Worm (Caenorhabditis elegans) whole organism, L4 larva: ENCODE results near the gene dpf-1.

Experiments used
- D1046.2 ChIP-seq: fragments of 200-800 bp; sonication (Bioruptor generic); IDR thresholded peaks from 2 replicates; pipeline ENCODE4 v1.3.6; 2022; ENCODE audit warnings: missing genetic modification characterization, missing compliant biosample characterization
- ZK337.2 ChIP-seq: fragments of 200-800 bp; sonication (Bioruptor generic); IDR thresholded peaks from 2 replicates; pipeline ENCODE4 v1.3.6; 2022; ENCODE audit warnings: missing genetic modification reagents, missing genetic modification characterization, missing compliant biosample characterization
- ceh-32 ChIP-seq: sonication (generic microtip); optimal IDR thresholded peaks from 2 replicates; lab custom pipeline; 2016; ENCODE audit warnings: mild to moderate bottlenecking, missing genetic modification characterization, missing compliant biosample characterization; ENCODE audit not compliant: poor library complexity
- daf-16 ChIP-seq, 3 experiments: sonication (generic microtip); optimal IDR thresholded peaks; 2 replicates each; lab custom pipeline; 2016 to 2017; ENCODE audit warnings: missing genetic modification characterization in 3 of 3, missing genetic modification reagents in 3 of 3, mild to moderate bottlenecking in 2 of 3, missing compliant biosample characterization in 2 of 3, missing biosample characterization in 1 of 3, moderate library complexity in 1 of 3
- lin-13 ChIP-seq: fragments of 150-350 bp; optimal IDR thresholded peaks from 2 replicates; lab custom pipeline; 2014; ENCODE audit warnings: missing biosample characterization, missing genetic modification reagents, missing genetic modification characterization
- lsy-2 ChIP-seq, 2 experiments: fragments of 150-350 bp in 1 of 2; sonication (generic microtip) in 1 of 2; optimal IDR thresholded peaks; 2 replicates each; lab custom pipeline; 2014 to 2017; ENCODE audit warnings: missing biosample characterization in 2 of 2, missing genetic modification characterization in 2 of 2
- nhr-111 ChIP-seq: fragments of 200-800 bp; sonication (Bioruptor generic); optimal IDR thresholded peaks from 2 replicates; lab custom pipeline; 2018; ENCODE audit warnings: mild to moderate bottlenecking, missing genetic modification characterization, missing compliant biosample characterization
- nhr-25 ChIP-seq: sonication (generic microtip); optimal IDR thresholded peaks from 2 replicates; lab custom pipeline; 2017; ENCODE audit warnings: missing genetic modification characterization, mild to moderate bottlenecking, missing compliant biosample characterization, antibody characterized with exemption, moderate library complexity, borderline replicate concordance; ENCODE audit not compliant: insufficient read depth
- nhr-76 ChIP-seq: fragments of 150-350 bp; optimal IDR thresholded peaks from 2 replicates; lab custom pipeline; 2014; ENCODE audit warnings: missing biosample characterization, missing genetic modification characterization
- pha-4 ChIP-seq, 2 experiments: fragments of 150-350 bp in 1 of 2; fragments of 200-800 bp in 1 of 2; sonication (Bioruptor generic) in 1 of 2; IDR thresholded peaks in 1 of 2; optimal IDR thresholded peaks in 1 of 2; 2 replicates each; pipeline versions ENCODE4 v1.3.6 to Lab custom; 2014 to 2022; ENCODE audit warnings: missing genetic modification characterization in 2 of 2, missing genetic modification reagents in 2 of 2, missing biosample characterization in 1 of 2, missing compliant biosample characterization in 1 of 2
- vab-7 ChIP-seq: fragments of 200-800 bp; sonication (Bioruptor generic); IDR thresholded peaks from 2 replicates; pipeline ENCODE4 v1.3.6; 2022; ENCODE audit warnings: missing genetic modification reagents, missing genetic modification characterization, missing compliant biosample characterization
- ztf-11 ChIP-seq: fragments of 150-350 bp; optimal IDR thresholded peaks from 2 replicates; lab custom pipeline; 2014; ENCODE audit warnings: missing biosample characterization, missing genetic modification characterization

DNA sequence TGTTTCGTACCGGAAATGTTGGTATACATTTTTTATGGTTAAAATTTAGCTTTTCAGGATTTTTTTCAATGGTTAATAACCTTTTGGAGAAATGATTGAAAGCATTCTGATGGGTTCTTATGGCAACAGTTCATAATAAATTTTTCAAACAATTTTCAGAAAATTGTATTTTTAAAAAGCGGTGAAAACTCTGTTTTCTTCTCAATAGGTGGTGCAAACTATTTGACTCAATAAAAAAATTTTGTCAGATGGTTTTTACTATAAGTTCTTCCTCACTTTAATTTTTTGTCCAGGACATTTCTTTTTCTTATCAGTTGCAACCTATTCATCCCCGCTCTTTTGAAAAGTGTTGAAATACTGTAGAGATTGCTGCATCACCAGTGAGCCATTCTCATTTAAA, 22.3 kb upstream of the dpf-1 start, which contains the start of gene T26H5.14:
- TF ChIP-seq pha-4 (GFP tag; IDR thresholded peaks at IDR 0.05; lab: Robert Waterston, UW) (no peak), pha-4 (tag; optimal IDR thresholded peaks at IDR 0.05; lab: Kevin White, UChicago) (no peak), nhr-25 (tag; lab: Kevin White, UChicago) (no peak), ZK337.2 (no peak), nhr-76 (tag; lab: Kevin White, UChicago) (no peak), D1046.2 (GFP tag; lab: Robert Waterston, UW) (no peak), lin-13 (GFP tag; lab: Kevin White, UChicago) (no peak), ztf-11 (tag; lab: Kevin White, UChicago) (no peak), vab-7 (GFP tag; lab: Robert Waterston, UW) (no peak), lsy-2 (tag; optimal IDR thresholded peaks at IDR 0.05; lab: Kevin White, UChicago) (no peak), ceh-32 (tag; lab: Kevin White, UChicago) (no peak), nhr-111 (GFP tag; lab: Kevin White, UChicago) (no peak), daf-16 (GFP tag; optimal IDR thresholded peaks at IDR 0.05; lab: Kevin White, UChicago) (no peak), daf-16 (tag; optimal IDR thresholded peaks at IDR 0.05; lab: Kevin White, UChicago) (no peak)
